Worm (Caenorhabditis elegans) whole organism, young adult: ENCODE measurements around the gene K02F6.7.

Experiments
- B0019.2 ChIP-seq: fragments of 200-800 bp; sonication (Bioruptor generic); conservative IDR thresholded peaks from 2 replicates; pipeline ENCODE4 v1.3.6; 2022; ENCODE audit warnings: missing genetic modification reagents, missing genetic modification characterization, missing compliant biosample characterization
- B0035.1 ChIP-seq: sonication (generic microtip); optimal IDR thresholded peaks from 2 replicates; lab custom pipeline; 2016; ENCODE audit warnings: missing genetic modification characterization, mild to moderate bottlenecking, missing compliant biosample characterization, missing genotype, missing genetic modification reagents
- B0261.1 ChIP-seq: sonication (generic microtip); optimal IDR thresholded peaks from 2 replicates; lab custom pipeline; 2016; ENCODE audit warnings: mild to moderate bottlenecking, missing genetic modification characterization, moderate library complexity, missing compliant biosample characterization
- D2030.7 ChIP-seq: fragments of 200-800 bp; sonication (Bioruptor generic); IDR thresholded peaks from 2 replicates; pipeline ENCODE4 v1.3.6; 2022; ENCODE audit warnings: missing genetic modification reagents, missing genetic modification characterization, missing compliant biosample characterization
- F37B4.10 ChIP-seq: fragments of 200-800 bp; sonication (Bioruptor generic); IDR thresholded peaks from 2 replicates; pipeline ENCODE4 v1.3.6; 2022; ENCODE audit warnings: missing genetic modification characterization, missing compliant biosample characterization
- T26A5.8 ChIP-seq: sonication (generic microtip); optimal IDR thresholded peaks from 2 replicates; lab custom pipeline; 2016; ENCODE audit warnings: missing genetic modification characterization, missing compliant biosample characterization
- Y53F4B.3 ChIP-seq: fragments of 200-800 bp; sonication (Bioruptor generic); IDR thresholded peaks from 2 replicates; pipeline ENCODE4 v1.3.6; 2022; ENCODE audit warnings: missing genetic modification reagents, missing genetic modification characterization, missing compliant biosample characterization
- Y56A3A.18 ChIP-seq: fragments of 200-800 bp; sonication (Bioruptor generic); IDR thresholded peaks from 2 replicates; pipeline ENCODE4 v1.3.6; 2022; ENCODE audit warnings: missing genetic modification reagents, missing genetic modification characterization, missing compliant biosample characterization
- aptf-2 ChIP-seq: fragments of 200-800 bp; sonication (Bioruptor generic); conservative IDR thresholded peaks from 2 replicates; pipeline ENCODE4 v1.3.6; 2022; ENCODE audit warnings: missing genetic modification reagents, missing genetic modification characterization, missing compliant biosample characterization
- athp-1 ChIP-seq: sonication (generic microtip); optimal IDR thresholded peaks from 2 replicates; lab custom pipeline; 2017; ENCODE audit warnings: mild to moderate bottlenecking, missing genetic modification characterization, missing compliant biosample characterization
- attf-3 ChIP-seq: fragments of 200-800 bp; sonication (Bioruptor generic); conservative IDR thresholded peaks from 2 replicates; pipeline ENCODE4 v1.3.6; 2022; ENCODE audit warnings: missing genetic modification reagents, missing genetic modification characterization, missing compliant biosample characterization
- attf-5 ChIP-seq: fragments of 200-800 bp; sonication (Bioruptor generic); optimal IDR thresholded peaks from 2 replicates; lab custom pipeline; 2018; ENCODE audit warnings: mild to moderate bottlenecking, missing genetic modification characterization, missing compliant biosample characterization
- bed-2 ChIP-seq: fragments of 200-800 bp; sonication (Bioruptor generic); IDR thresholded peaks from 2 replicates; pipeline ENCODE4 v1.3.6; 2022; ENCODE audit warnings: missing genetic modification reagents, missing genetic modification characterization, missing compliant biosample characterization
- ceh-100 ChIP-seq: fragments of 200-800 bp; sonication (Bioruptor generic); IDR thresholded peaks from 2 replicates; pipeline ENCODE4 v1.3.6; 2022; ENCODE audit warnings: missing genetic modification reagents, missing genetic modification characterization, missing compliant biosample characterization
- chd-7 ChIP-seq: sonication (generic microtip); optimal IDR thresholded peaks from 2 replicates; lab custom pipeline; 2016; ENCODE audit warnings: mild to moderate bottlenecking, missing genetic modification characterization, moderate library complexity, missing compliant biosample characterization
- die-1 ChIP-seq: sonication (generic microtip); optimal IDR thresholded peaks from 2 replicates; lab custom pipeline; 2016; ENCODE audit warnings: missing genotype, mild to moderate bottlenecking, missing genetic modification characterization, missing compliant biosample characterization
- egl-18 ChIP-seq: fragments of 200-800 bp; sonication (Bioruptor generic); IDR thresholded peaks from 2 replicates; pipeline ENCODE4 v1.3.6; 2022; ENCODE audit warnings: missing genetic modification reagents, missing genetic modification characterization, missing compliant biosample characterization
- egl-44 ChIP-seq: fragments of 200-800 bp; sonication (Bioruptor generic); IDR thresholded peaks from 2 replicates; pipeline ENCODE4 v1.3.6; 2022; ENCODE audit warnings: missing genetic modification reagents, missing genetic modification characterization, missing compliant biosample characterization
- hlh-26 ChIP-seq: fragments of 200-800 bp; sonication (Bioruptor generic); conservative IDR thresholded peaks from 2 replicates; pipeline ENCODE4 v1.3.6; 2022; ENCODE audit warnings: missing genetic modification reagents, missing genetic modification characterization, missing compliant biosample characterization
- hrde-1 ChIP-seq: sonication (generic microtip); optimal IDR thresholded peaks from 2 replicates; lab custom pipeline; 2016; ENCODE audit warnings: missing genetic modification characterization, mild to moderate bottlenecking, missing compliant biosample characterization, moderate library complexity, missing genotype, missing genetic modification reagents, borderline replicate concordance
- lag-1 ChIP-seq: fragments of 200-800 bp; sonication (Bioruptor generic); IDR thresholded peaks from 2 replicates; pipeline ENCODE4 v1.3.6; 2022; ENCODE audit warnings: missing genetic modification reagents, missing genetic modification characterization, missing compliant biosample characterization
- lin-26 ChIP-seq: fragments of 200-800 bp; sonication (Bioruptor generic); IDR thresholded peaks from 2 replicates; pipeline ENCODE4 v1.3.6; 2022; ENCODE audit warnings: missing genetic modification reagents, missing genetic modification characterization, missing compliant biosample characterization
- lin-35 ChIP-seq, 3 experiments: fragments of 150-350 bp in 2 of 3; sonication (generic microtip) in 1 of 3; optimal IDR thresholded peaks; 2 replicates each; lab custom pipeline; 2014 to 2018; ENCODE audit warnings: missing biosample characterization in 3 of 3, missing genetic modification characterization in 3 of 3, missing genetic modification reagents in 3 of 3
- lir-1 ChIP-seq: fragments of 200-800 bp; sonication (Bioruptor generic); conservative IDR thresholded peaks from 2 replicates; pipeline ENCODE4 v1.3.6; 2022; ENCODE audit warnings: missing genetic modification reagents, missing genetic modification characterization, missing compliant biosample characterization
- lsl-1 ChIP-seq: fragments of 200-800 bp; sonication (Bioruptor generic); optimal IDR thresholded peaks from 2 replicates; lab custom pipeline; 2018; ENCODE audit warnings: mild to moderate bottlenecking, missing genetic modification characterization, moderate library complexity, missing compliant biosample characterization
- madf-10 ChIP-seq: sonication (generic microtip); optimal IDR thresholded peaks from 2 replicates; lab custom pipeline; 2016; ENCODE audit warnings: mild to moderate bottlenecking, missing genetic modification characterization, missing compliant biosample characterization
- madf-6 ChIP-seq: fragments of 200-800 bp; sonication (Bioruptor generic); IDR thresholded peaks from 2 replicates; pipeline ENCODE4 v1.3.6; 2022; ENCODE audit warnings: missing genetic modification reagents, missing genetic modification characterization, missing compliant biosample characterization
- mes-4 ChIP-seq: sonication (generic microtip); optimal IDR thresholded peaks from 2 replicates; lab custom pipeline; 2016; ENCODE audit warnings: missing genotype, missing genetic modification characterization, missing compliant biosample characterization
- nhr-80 ChIP-seq: sonication (generic microtip); optimal IDR thresholded peaks from 2 replicates; lab custom pipeline; 2016; ENCODE audit warnings: missing genetic modification characterization, missing compliant biosample characterization
- nhr-90 ChIP-seq: sonication (generic microtip); optimal IDR thresholded peaks from 2 replicates; lab custom pipeline; 2016; ENCODE audit warnings: missing genotype, mild to moderate bottlenecking, missing genetic modification characterization, missing compliant biosample characterization
- snpc-3.4 ChIP-seq: sonication (generic microtip); optimal IDR thresholded peaks from 2 replicates; lab custom pipeline; 2017; ENCODE audit warnings: missing genetic modification characterization, mild to moderate bottlenecking, missing compliant biosample characterization, antibody characterized with exemption, moderate library complexity, missing genotype, missing genetic modification reagents
- sptf-2 ChIP-seq: fragments of 200-800 bp; sonication (Bioruptor generic); optimal IDR thresholded peaks from 2 replicates; lab custom pipeline; 2018; ENCODE audit warnings: mild to moderate bottlenecking, missing genetic modification characterization, missing compliant biosample characterization
- zfh-2 ChIP-seq: fragments of 200-800 bp; sonication (Bioruptor generic); conservative IDR thresholded peaks from 2 replicates; pipeline ENCODE4 v1.3.6; 2022; ENCODE audit warnings: missing genetic modification reagents, missing genetic modification characterization, missing compliant biosample characterization
- zim-3 ChIP-seq: sonication (generic microtip); optimal IDR thresholded peaks from 2 replicates; lab custom pipeline; 2017; ENCODE audit warnings: mild to moderate bottlenecking, missing genetic modification characterization, moderate library complexity, missing compliant biosample characterization
- ztf-25 ChIP-seq: fragments of 200-800 bp; sonication (Bioruptor generic); IDR thresholded peaks from 2 replicates; pipeline ENCODE4 v1.3.6; 2022; ENCODE audit warnings: missing genetic modification reagents, missing genetic modification characterization, missing compliant biosample characterization

Gene K02F6.7

ce11 chrII:2503703-2504430, 33.8 kb downstream of the K02F6.7 start (continued):
- TF ChIP-seq hrde-1 (tag; lab: Kevin White, UChicago) (no peak), lir-1 (GFP tag; lab: Robert Waterston, UW) (no peak), lin-35 (GFP tag; optimal IDR thresholded peaks at IDR 0.05; lab: Kevin White, UChicago) (no peak), die-1 (no peak), aptf-2 (no peak), ceh-100 (no peak), T26A5.8 (tag; lab: Kevin White, UChicago) (no peak), lsl-1 (GFP tag; lab: Kevin White, UChicago) (peak; percentile 92), chd-7 (no peak)

ce11 chrII:2488386-2488785, 49.3 kb downstream of the K02F6.7 start, which contains the start of gene F53G2.1:
TSS of gene F53G2.1 (plus strand) at chrII:2488686.
- TF ChIP-seq egl-18 (GFP tag; lab: Robert Waterston, UW) = no peak
- no peak for TF ChIP-seq attf-3 (GFP tag; lab: Robert Waterston, UW)
- TF ChIP-seq lin-26 (GFP tag; lab: Robert Waterston, UW) = no peak
- TF ChIP-seq madf-10 (tag; lab: Kevin White, UChicago) = no peak

- no peak for TF ChIP-seq Y53F4B.3 (GFP tag; lab: Robert Waterston, UW)
- TF ChIP-seq D2030.7 (GFP tag; lab: Robert Waterston, UW) = no peak
- no peak for TF ChIP-seq hlh-26 (GFP tag; lab: Robert Waterston, UW)
- no peak for TF ChIP-seq hrde-1 (tag; lab: Kevin White, UChicago)
- no peak for TF ChIP-seq attf-5 (GFP tag; lab: Kevin White, UChicago)
- no peak for TF ChIP-seq nhr-80 (tag; lab: Kevin White, UChicago)
- no peak for TF ChIP-seq Y56A3A.18
- TF ChIP-seq athp-1 (tag; lab: Kevin White, UChicago) = no peak
- no peak for TF ChIP-seq bed-2 (GFP tag; lab: Robert Waterston, UW)
- no peak for TF ChIP-seq lag-1
- TF ChIP-seq egl-44 (GFP tag; lab: Robert Waterston, UW) = no peak
- TF ChIP-seq B0019.2 (GFP tag; lab: Robert Waterston, UW) = no peak
- no peak for TF ChIP-seq nhr-90
- TF ChIP-seq F37B4.10 (GFP tag; lab: Robert Waterston, UW) = no peak
- TF ChIP-seq zfh-2 (GFP tag; lab: Robert Waterston, UW) = no peak
- TF ChIP-seq B0035.1 (tag; lab: Kevin White, UChicago) = no peak
- no peak for TF ChIP-seq B0261.1 (tag; lab: Kevin White, UChicago)
- no peak for TF ChIP-seq sptf-2
- TF ChIP-seq, all 124 proteins: peak for 0
Observed at ce11 chrII:2483507-2483906, 54.1 kb downstream of the K02F6.7 start, which contains the start of gene F53G2.13. TSS of gene F53G2.13 (plus strand) at chrII:2483807.

DNA sequence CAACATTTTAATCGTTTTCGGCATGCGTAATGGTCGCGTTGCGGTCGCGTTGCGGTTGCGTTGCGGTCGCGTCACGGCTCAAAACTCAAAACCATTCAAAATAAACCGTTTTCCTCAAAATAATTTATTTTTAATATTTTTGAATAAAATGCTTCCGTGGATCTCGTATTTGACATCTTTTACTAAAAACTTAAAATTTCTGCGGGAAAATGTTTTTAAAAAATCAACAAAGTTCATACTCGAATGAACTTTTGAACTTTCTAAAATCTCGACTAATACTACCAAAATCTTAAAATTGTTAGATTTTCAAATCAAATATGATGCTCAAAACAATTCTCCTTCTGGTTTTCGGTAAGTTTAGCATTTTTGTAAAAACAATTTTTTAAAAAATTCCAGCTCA, 56.0 kb downstream of the K02F6.7 start, which contains the start of gene F53G2.2:
TSS of gene F53G2.2 (plus strand) at position 301 of the 400 bp plus-strand sequence.
- TF ChIP-seq madf-6 (GFP tag; lab: Robert Waterston, UW) = no peak
- TF ChIP-seq zim-3 (tag; lab: Kevin White, UChicago) = no peak
- TF ChIP-seq mes-4 = no peak
- no peak for TF ChIP-seq ztf-25 (GFP tag; lab: Robert Waterston, UW)
- no peak for TF ChIP-seq snpc-3.4 (tag; lab: Kevin White, UChicago)
